Fruit fly (Drosophila melanogaster): ENCODE measurements around the gene tara.

tara gene

DNA sequence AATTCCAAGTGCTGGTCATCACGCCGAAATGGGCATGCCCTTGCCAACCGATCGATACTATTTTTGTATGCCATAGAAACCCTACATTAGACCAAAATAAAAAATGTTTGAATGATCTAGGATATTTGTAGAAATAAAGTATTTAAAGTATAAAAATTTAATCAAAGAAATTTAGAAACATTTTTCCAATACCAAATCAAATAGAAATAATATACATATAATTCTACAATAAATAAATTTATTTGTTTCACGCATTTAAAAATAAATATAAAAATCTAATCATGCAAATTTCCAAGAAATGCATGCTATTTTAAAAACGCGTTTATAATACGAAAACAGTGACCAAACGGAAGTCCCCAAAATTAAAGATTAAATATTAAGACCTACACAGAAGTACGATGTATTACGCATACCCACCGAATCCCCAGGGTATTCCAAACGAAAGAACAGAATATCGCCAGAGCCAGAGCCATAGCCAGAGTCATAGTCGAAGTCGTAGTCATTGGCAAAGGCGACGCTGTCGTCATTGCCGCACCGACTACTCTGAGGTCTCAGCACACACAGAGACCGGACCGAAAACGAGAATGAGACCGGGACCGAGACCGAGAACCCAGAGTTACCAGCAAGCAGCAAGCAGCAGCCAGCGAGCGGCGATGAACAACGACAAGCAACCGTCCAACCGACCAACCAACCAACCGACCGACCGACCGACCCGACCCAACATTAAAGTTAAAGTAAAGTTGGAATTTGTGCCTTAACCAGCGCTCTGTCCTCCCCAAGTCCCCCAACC, 16.3 kb upstream of the tara start (continued):
- TF ChIP-seq tna (GFP tag; IDR thresholded peaks at IDR 0.05; ENCODE audit: partially characterized antibody) (peak; percentile 31; the same call in 1 of the 2 replicates), CG6654 (GFP tag; optimal IDR thresholded peaks at IDR 0.05) (no peak), HmgZ (tag; optimal IDR thresholded peaks at IDR 0.05) (no peak), fd96Cb (tag; optimal IDR thresholded peaks at IDR 0.05) (peak; percentile 44), CG13775 (GFP tag; optimal IDR thresholded peaks at IDR 0.05) (peak; percentile 76), mld (GFP tag; IDR thresholded peaks at IDR 0.05; ENCODE audit: partially characterized antibody) (no peak), chn (GFP tag; optimal IDR thresholded peaks at IDR 0.05) (no peak), CG9727 (GFP tag; optimal IDR thresholded peaks at IDR 0.05) (peak; percentile 83), CG10209 (GFP tag; optimal IDR thresholded peaks at IDR 0.05) (peak; percentile 41), CG15601 (tag; optimal IDR thresholded peaks at IDR 0.05) (peak; percentile 2), da (GFP tag; optimal IDR thresholded peaks at IDR 0.05) (no peak), CG13424 (tag; optimal IDR thresholded peaks at IDR 0.05) (peak; percentile 51), gfzf (GFP tag; optimal IDR thresholded peaks at IDR 0.05) (no peak), Scr (GFP tag; IDR thresholded peaks at IDR 0.05; ENCODE audit: partially characterized antibody) (no peak), CG1647 (GFP tag; optimal IDR thresholded peaks at IDR 0.05) (no peak), ken (GFP tag; IDR thresholded peaks at IDR 0.05) (no peak), CG17328 (GFP tag; IDR thresholded peaks at IDR 0.05) (no peak), CG18262 (tag; optimal IDR thresholded peaks at IDR 0.05) (peak; percentile 80), br (optimal IDR thresholded peaks at IDR 0.05) (no peak), Dref (GFP tag; IDR thresholded peaks at IDR 0.05) (0 out of 2 replicates have a peak, but pooled peaks have one; percentile 19), Rfx (GFP tag; IDR thresholded peaks at IDR 0.05) (peak; percentile 31; the same call in 1 of the 2 replicates), Poxn (GFP tag; IDR thresholded peaks at IDR 0.05) (no peak), NC2β (GFP tag; optimal IDR thresholded peaks at IDR 0.05) (no peak), CG6175 (GFP tag; IDR thresholded peaks at IDR 0.05) (peak; percentile 77; the same call in 2 of the 3 replicates), Ada2b (GFP tag; IDR thresholded peaks at IDR 0.05) (no peak), jing (GFP tag; optimal IDR thresholded peaks at IDR 0.05) (no peak), CG11093 (GFP tag; IDR thresholded peaks at IDR 0.05) (no peak), CG6272 (GFP tag; IDR thresholded peaks at IDR 0.05) (no peak), CG14710 (tag; optimal IDR thresholded peaks at IDR 0.05) (peak; percentile 56), luna (GFP tag; optimal IDR thresholded peaks at IDR 0.05) (no peak), CG1792 (GFP tag; optimal IDR thresholded peaks at IDR 0.05) (no peak), Hmx (GFP tag; optimal IDR thresholded peaks at IDR 0.05) (no peak), CG9215 (GFP tag; IDR thresholded peaks at IDR 0.05) (no peak), org-1 (GFP tag; optimal IDR thresholded peaks at IDR 0.05) (no peak), yki (optimal IDR thresholded peaks at IDR 0.05) (no peak), CG10979 (tag; optimal IDR thresholded peaks at IDR 0.05) (peak; percentile 64), Atf6 (GFP tag; IDR thresholded peaks at IDR 0.05) (no peak), Dfd (GFP tag; optimal IDR thresholded peaks at IDR 0.05) (no peak), PHDP (tag; optimal IDR thresholded peaks at IDR 0.05) (peak; percentile 47), CG10366 (GFP tag; IDR thresholded peaks at IDR 0.05) (no peak), CG3281 (GFP tag; optimal IDR thresholded peaks at IDR 0.05) (peak; percentile 39), YL-1 (GFP tag; optimal IDR thresholded peaks at IDR 0.05) (no peak), Fer3 (tag; optimal IDR thresholded peaks at IDR 0.05) (peak; percentile 23), fu2 (GFP tag; optimal IDR thresholded peaks at IDR 0.05) (no peak), stwl (tag; optimal IDR thresholded peaks at IDR 0.05) (peak; percentile 9), CrebB (tag; optimal IDR thresholded peaks at IDR 0.05) (no peak), CG14965 (GFP tag; optimal IDR thresholded peaks at IDR 0.05; ENCODE audit: borderline replicate concordance) (no peak), kay (GFP tag; optimal IDR thresholded peaks at IDR 0.05) (no peak), Hr78 (GFP tag; optimal IDR thresholded peaks at IDR 0.05) (no peak), CG9817 (tag; optimal IDR thresholded peaks at IDR 0.05) (peak; percentile 4)
